Fruit fly (Drosophila melanogaster) whole organism, embryonic: ENCODE measurements around the gene CG44838.

Source experiments
- Bdp1 ChIP-seq: fragments of 200-800 bp; sonication (Bioruptor generic); optimal IDR thresholded peaks from 3 replicates; lab custom pipeline; 2016; ENCODE audit warnings: missing biosample characterization, missing genetic modification characterization
- CG10959 ChIP-seq: fragments of 200-800 bp; sonication (Bioruptor generic); IDR thresholded peaks from 2 replicates; pipeline ENCODE4 v1.3.6; 2022; ENCODE audit warnings: missing biosample characterization, missing genetic modification characterization
- CG11398 ChIP-seq: fragments of 200-800 bp; sonication (Bioruptor generic); optimal IDR thresholded peaks from 2 replicates; lab custom pipeline; 2016; ENCODE audit warnings: missing biosample characterization, missing genetic modification characterization
- CG12299 ChIP-seq: fragments of 200-800 bp; sonication (Bioruptor generic); optimal IDR thresholded peaks from 2 replicates; lab custom pipeline; 2018; ENCODE audit warnings: missing biosample characterization, mild to moderate bottlenecking, missing genetic modification characterization
- CG14860 ChIP-seq: fragments of 200-800 bp; sonication (Bioruptor generic); IDR thresholded peaks from 3 replicates; pipeline ENCODE4 v1.3.6; 2022; ENCODE audit warnings: missing biosample characterization, missing genetic modification characterization; ENCODE audit not compliant: partially characterized antibody
- CG15073 ChIP-seq: fragments of 200-800 bp; sonication (Bioruptor generic); optimal IDR thresholded peaks from 2 replicates; lab custom pipeline; 2016; ENCODE audit warnings: missing biosample characterization, missing genetic modification characterization
- CG15269 ChIP-seq: fragments of 200-800 bp; sonication (Bioruptor generic); optimal IDR thresholded peaks from 2 replicates; lab custom pipeline; 2018; ENCODE audit warnings: missing biosample characterization, mild to moderate bottlenecking, missing genetic modification characterization, moderate library complexity
- CG1529 ChIP-seq: fragments of 200-800 bp; sonication (Bioruptor generic); optimal IDR thresholded peaks from 3 replicates; lab custom pipeline; 2018; ENCODE audit warnings: missing biosample characterization, missing genetic modification characterization
- CG15601 ChIP-seq: fragments of 200-800 bp; sonication (Bioruptor generic); optimal IDR thresholded peaks from 3 replicates; lab custom pipeline; 2019; ENCODE audit warnings: missing biosample characterization, mild to moderate bottlenecking, missing genetic modification characterization, moderate library complexity
- CG17361 ChIP-seq: fragments of 200-800 bp; sonication (Bioruptor generic); IDR thresholded peaks from 3 replicates; pipeline ENCODE4 v1.3.6; 2022; ENCODE audit warnings: missing biosample characterization, missing genetic modification characterization
- CG17612 ChIP-seq: fragments of 200-800 bp; sonication (Bioruptor generic); IDR thresholded peaks from 2 replicates; pipeline ENCODE4 v1.3.6; 2022; ENCODE audit warnings: missing biosample characterization, missing genetic modification characterization
- CG1832 ChIP-seq: fragments of 200-800 bp; sonication (Bioruptor generic); optimal IDR thresholded peaks from 2 replicates; lab custom pipeline; 2017; ENCODE audit warnings: missing biosample characterization, mild to moderate bottlenecking, missing genetic modification characterization, inconsistent platforms
- CG18619 ChIP-seq: fragments of 200-800 bp; sonication (Bioruptor generic); optimal IDR thresholded peaks from 3 replicates; lab custom pipeline; 2017; ENCODE audit warnings: missing biosample characterization, mild to moderate bottlenecking, missing genetic modification characterization
- CG2712 ChIP-seq: fragments of 200-800 bp; optimal IDR thresholded peaks from 3 replicates; lab custom pipeline; 2019; ENCODE audit warnings: missing biosample characterization, mild to moderate bottlenecking, missing genetic modification characterization, moderate library complexity
- CG30020 ChIP-seq: fragments of 200-800 bp; optimal IDR thresholded peaks from 2 replicates; lab custom pipeline; 2019; ENCODE audit warnings: missing biosample characterization, mild to moderate bottlenecking, missing genetic modification characterization, moderate library complexity
- CG6654 ChIP-seq: fragments of 200-800 bp; sonication (Bioruptor generic); optimal IDR thresholded peaks from 2 replicates; lab custom pipeline; 2017; ENCODE audit warnings: missing biosample characterization, mild to moderate bottlenecking, missing genetic modification characterization
- CG6683 ChIP-seq: fragments of 200-800 bp; sonication (Bioruptor generic); optimal IDR thresholded peaks from 2 replicates; lab custom pipeline; 2017; ENCODE audit warnings: missing biosample characterization, mild to moderate bottlenecking, missing genetic modification characterization, missing genetic modification reagents
- D ChIP-seq, 2 experiments: fragments of 200-800 bp in 1 of 2; fragments of >200 bp in 1 of 2; sonication (Bioruptor generic) in 1 of 2; optimal IDR thresholded peaks; 2 replicates in 1 of 2; 3 replicates in 1 of 2; lab custom pipeline; 2017; ENCODE audit warnings: mild to moderate bottlenecking in 1 of 2, missing biosample characterization in 1 of 2, missing genetic modification characterization in 1 of 2, missing genetic modification reagents in 1 of 2
- Dad ChIP-seq: fragments of 200-800 bp; sonication (Bioruptor generic); optimal IDR thresholded peaks from 3 replicates; lab custom pipeline; 2016; ENCODE audit warnings: missing biosample characterization, missing genetic modification characterization
- Doc2 ChIP-seq: fragments of 200-800 bp; sonication (Bioruptor generic); IDR thresholded peaks from 2 replicates; pipeline ENCODE4 v1.3.6; 2022; ENCODE audit warnings: missing biosample characterization, missing genetic modification characterization
- Fer3 ChIP-seq: fragments of 200-800 bp; sonication (Bioruptor generic); optimal IDR thresholded peaks from 2 replicates; lab custom pipeline; 2018; ENCODE audit warnings: missing biosample characterization, mild to moderate bottlenecking, missing genetic modification characterization, moderate library complexity
- H2.0 ChIP-seq: fragments of 200-800 bp; sonication (Bioruptor generic); IDR thresholded peaks from 2 replicates; pipeline ENCODE4 v1.3.6; 2022; ENCODE audit warnings: missing biosample characterization, missing genetic modification characterization
- HLH54F ChIP-seq: fragments of 200-800 bp; sonication (Bioruptor generic); optimal IDR thresholded peaks from 3 replicates; lab custom pipeline; 2016; ENCODE audit warnings: missing biosample characterization, missing genetic modification characterization
- Jarid2 ChIP-seq: fragments of 200-800 bp; sonication (Bioruptor generic); optimal IDR thresholded peaks from 3 replicates; lab custom pipeline; 2017; ENCODE audit warnings: mild to moderate bottlenecking, missing biosample characterization, missing genetic modification reagents, missing genetic modification characterization
- Mad ChIP-seq: fragments of 200-800 bp; sonication (Bioruptor generic); optimal IDR thresholded peaks from 2 replicates; lab custom pipeline; 2016; ENCODE audit warnings: missing biosample characterization, missing genetic modification characterization
- NC2α ChIP-seq: fragments of 200-800 bp; sonication (Bioruptor generic); optimal IDR thresholded peaks from 2 replicates; lab custom pipeline; 2016; ENCODE audit warnings: missing biosample characterization, missing genetic modification characterization
- NK7.1 ChIP-seq: fragments of 200-800 bp; sonication (Bioruptor generic); optimal IDR thresholded peaks from 3 replicates; lab custom pipeline; 2016; ENCODE audit warnings: missing biosample characterization, missing genetic modification characterization
- Nf-YC ChIP-seq: fragments of 200-800 bp; optimal IDR thresholded peaks from 3 replicates; lab custom pipeline; 2019; ENCODE audit warnings: missing biosample characterization, mild to moderate bottlenecking, missing genetic modification characterization, moderate library complexity
- Oli ChIP-seq: fragments of 200-800 bp; sonication (Bioruptor generic); optimal IDR thresholded peaks from 2 replicates; lab custom pipeline; 2018; ENCODE audit warnings: missing biosample characterization, mild to moderate bottlenecking, missing genetic modification characterization, moderate library complexity
- Ravus ChIP-seq: fragments of 200-800 bp; sonication (Bioruptor generic); IDR thresholded peaks from 2 replicates; pipeline ENCODE4 v1.3.6; 2022; ENCODE audit warnings: missing biosample characterization, missing genetic modification characterization
- Sry-β ChIP-seq: fragments of 200-800 bp; sonication (Bioruptor generic); optimal IDR thresholded peaks from 2 replicates; lab custom pipeline; 2018; ENCODE audit warnings: missing biosample characterization, mild to moderate bottlenecking, missing genetic modification characterization, moderate library complexity
- Stat92E ChIP-seq, 3 experiments: fragments of >200 bp in 2 of 3; fragments of 200-800 bp in 1 of 3; sonication (Bioruptor generic) in 1 of 3; optimal IDR thresholded peaks; 2 replicates each; lab custom pipeline; 2017 to 2019; ENCODE audit warnings: missing biosample characterization in 3 of 3, missing genetic modification characterization in 3 of 3, mild to moderate bottlenecking in 1 of 3, moderate library complexity in 1 of 3
- TFAM ChIP-seq: fragments of 200-800 bp; sonication (Bioruptor generic); optimal IDR thresholded peaks from 2 replicates; lab custom pipeline; 2017; ENCODE audit warnings: missing biosample characterization, missing genetic modification characterization, inconsistent platforms
- btn ChIP-seq: fragments of 200-800 bp; sonication (Bioruptor generic); optimal IDR thresholded peaks from 2 replicates; lab custom pipeline; 2016; ENCODE audit warnings: missing biosample characterization, missing genetic modification characterization
- cas ChIP-seq: fragments of 200-800 bp; sonication (Bioruptor generic); IDR thresholded peaks from 2 replicates; pipeline ENCODE4 v1.3.6; 2022; ENCODE audit warnings: missing biosample characterization, missing genetic modification characterization
- crp ChIP-seq, 2 experiments: fragments of 200-800 bp; sonication (Bioruptor generic); optimal IDR thresholded peaks; 2 replicates in 1 of 2; 3 replicates in 1 of 2; lab custom pipeline; 2017; ENCODE audit warnings: missing biosample characterization in 2 of 2, missing genetic modification characterization in 2 of 2, mild to moderate bottlenecking in 1 of 2, moderate library complexity in 1 of 2
- da ChIP-seq: fragments of 200-800 bp; sonication (Bioruptor generic); optimal IDR thresholded peaks from 2 replicates; lab custom pipeline; 2016; ENCODE audit warnings: missing biosample characterization, missing genetic modification characterization
- dan ChIP-seq: fragments of 200-800 bp; sonication (Bioruptor generic); IDR thresholded peaks from 2 replicates; pipeline ENCODE4 v1.3.6; 2022; ENCODE audit warnings: missing biosample characterization, missing genetic modification characterization
- dimm ChIP-seq: fragments of 200-800 bp; sonication (Bioruptor generic); IDR thresholded peaks from 2 replicates; pipeline ENCODE4 v1.3.6; 2022; ENCODE audit warnings: missing biosample characterization, missing genetic modification characterization
- fd3F ChIP-seq: fragments of 200-800 bp; sonication (Bioruptor generic); optimal IDR thresholded peaks from 2 replicates; lab custom pipeline; 2018; ENCODE audit warnings: missing biosample characterization, mild to moderate bottlenecking, missing genetic modification characterization, moderate library complexity
- fu2 ChIP-seq: fragments of 200-800 bp; sonication (Bioruptor generic); optimal IDR thresholded peaks from 2 replicates; lab custom pipeline; 2016; ENCODE audit warnings: missing biosample characterization, missing genetic modification characterization
- grau ChIP-seq: fragments of 200-800 bp; optimal IDR thresholded peaks from 3 replicates; lab custom pipeline; 2019; ENCODE audit warnings: missing biosample characterization, mild to moderate bottlenecking, missing genetic modification characterization, moderate library complexity
- gsb-n ChIP-seq: fragments of 200-800 bp; sonication (Bioruptor generic); optimal IDR thresholded peaks from 3 replicates; lab custom pipeline; 2018; ENCODE audit warnings: missing biosample characterization, mild to moderate bottlenecking, missing genetic modification characterization
- ro ChIP-seq: fragments of 200-800 bp; sonication (Bioruptor generic); IDR thresholded peaks from 2 replicates; pipeline ENCODE4 v1.3.6; 2022; ENCODE audit warnings: missing biosample characterization, missing genetic modification characterization
- tgo ChIP-seq: fragments of 200-800 bp; sonication (Bioruptor generic); IDR thresholded peaks from 3 replicates; pipeline ENCODE4 v1.3.6; 2022; ENCODE audit warnings: missing biosample characterization, missing genetic modification characterization
- toy ChIP-seq: fragments of 200-800 bp; sonication (Bioruptor generic); IDR thresholded peaks from 2 replicates; pipeline ENCODE4 v1.3.6; 2022; ENCODE audit warnings: missing biosample characterization, missing genetic modification characterization
- unpg ChIP-seq: fragments of 200-800 bp; sonication (Bioruptor generic); optimal IDR thresholded peaks from 3 replicates; lab custom pipeline; 2018; ENCODE audit warnings: missing biosample characterization, mild to moderate bottlenecking, missing genetic modification characterization, moderate library complexity
- vfl ChIP-seq: fragments of 200-800 bp; sonication (Bioruptor generic); optimal IDR thresholded peaks from 2 replicates; lab custom pipeline; 2016; ENCODE audit warnings: missing biosample characterization, missing genetic modification characterization
- zf30C ChIP-seq: fragments of 200-800 bp; sonication (Bioruptor generic); optimal IDR thresholded peaks from 3 replicates; lab custom pipeline; 2018; ENCODE audit warnings: missing biosample characterization, mild to moderate bottlenecking, missing genetic modification characterization

CG44838 gene

DNA sequence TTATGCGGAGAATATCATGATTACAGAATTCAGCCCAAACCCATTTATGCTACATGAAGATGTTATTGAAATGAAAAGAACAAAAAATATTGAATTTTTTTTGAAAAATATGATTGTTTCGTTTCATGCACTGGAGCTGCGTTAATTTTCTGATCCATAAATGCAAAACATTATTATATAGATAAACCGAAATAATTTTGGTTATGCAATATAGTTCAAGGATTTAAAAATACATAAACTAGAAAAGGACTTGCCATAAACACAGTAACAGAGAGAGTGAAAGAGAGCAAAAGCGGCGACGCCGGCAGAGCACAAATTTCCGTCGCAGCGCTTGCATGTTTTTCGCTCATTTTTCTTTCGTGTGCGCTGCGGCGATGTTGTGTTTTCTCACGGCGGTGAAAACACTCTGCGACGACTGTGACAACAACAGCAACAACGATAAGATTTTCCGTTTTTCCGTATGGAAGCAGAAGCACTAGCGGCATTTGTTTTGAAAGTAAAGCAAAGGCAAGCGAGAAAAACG is 1.5 kb downstream of the CG44838 start (continued):
- peak; percentile 50 for TF ChIP-seq TFAM (GFP tag; lab: Kevin White, UChicago)
- TF ChIP-seq CG6654 (GFP tag; lab: Kevin White, UChicago): peak; percentile 64
- TF ChIP-seq zf30C: no peak
- no peak for TF ChIP-seq dimm (GFP tag; lab: Robert Waterston, UW)
- TF ChIP-seq dan (GFP tag; lab: Robert Waterston, UW): no peak
- peak; percentile 95 for TF ChIP-seq unpg (GFP tag; lab: Kevin White, UChicago)
- TF ChIP-seq btn (GFP tag; lab: Kevin White, UChicago): peak; percentile 39
- peak; percentile 59 for TF ChIP-seq NK7.1 (GFP tag; lab: Kevin White, UChicago)
- TF ChIP-seq gsb-n (tag; lab: Kevin White, UChicago): peak; percentile 91
- peak; percentile 90 for TF ChIP-seq Jarid2
- TF ChIP-seq H2.0 (GFP tag; lab: Robert Waterston, UW): peak; percentile 65
- peak; percentile 81 for TF ChIP-seq Nf-YC
- TF ChIP-seq CG6683: peak; percentile 84
- peak; percentile 76 for TF ChIP-seq Mad (GFP tag; lab: Kevin White, UChicago)
- TF ChIP-seq CG15601 (tag; lab: Kevin White, UChicago): peak; percentile 89
- TF ChIP-seq crp (GFP tag; optimal IDR thresholded peaks at IDR 0.05; lab: Kevin White, UChicago): peak in 1 of 2 experiments; percentile 21
- peak; percentile 71 for TF ChIP-seq Bdp1 (GFP tag; lab: Kevin White, UChicago)
- TF ChIP-seq CG1832 (GFP tag; lab: Kevin White, UChicago): no peak
- peak; percentile 21; the same call in 1 of the 2 replicates for TF ChIP-seq Ravus (GFP tag; lab: Robert Waterston, UW)
- peak; percentile 90 for TF ChIP-seq CG15269 (tag; lab: Kevin White, UChicago)
- peak; percentile 84 for TF ChIP-seq CG18619
- peak; percentile 92 for TF ChIP-seq grau (tag; lab: Kevin White, UChicago)
- TF ChIP-seq fu2 (GFP tag; lab: Kevin White, UChicago): peak; percentile 18
- no peak for TF ChIP-seq da (GFP tag; lab: Kevin White, UChicago)
- TF ChIP-seq NC2α: peak; percentile 68
- TF ChIP-seq HLH54F (GFP tag; lab: Kevin White, UChicago): peak; percentile 55
- TF ChIP-seq CG17612 (GFP tag; lab: Robert Waterston, UW): no peak
- TF ChIP-seq CG1529 (GFP tag; lab: Kevin White, UChicago): peak; percentile 87
- peak; percentile 87 for TF ChIP-seq Oli
- TF ChIP-seq vfl (GFP tag; lab: Kevin White, UChicago): peak; percentile 35
- no peak for TF ChIP-seq CG15073
- TF ChIP-seq CG2712: peak; percentile 96
- TF ChIP-seq CG11398 (GFP tag; lab: Kevin White, UChicago): peak; percentile 71
- TF ChIP-seq toy (GFP tag; lab: Robert Waterston, UW): no peak
- TF ChIP-seq tgo (GFP tag; lab: Robert Waterston, UW): peak; percentile 72
- peak in 1 of 3 experiments; percentile 95 for TF ChIP-seq Stat92E (GFP tag; optimal IDR thresholded peaks at IDR 0.05; lab: Kevin White, UChicago)
- 0 out of 2 replicates have a peak, but pooled peaks have one; percentile 37 for TF ChIP-seq cas
- TF ChIP-seq CG30020 (tag; lab: Kevin White, UChicago): peak; percentile 73
- peak; percentile 66 for TF ChIP-seq CG10959
- no peak for TF ChIP-seq CG14860
- TF ChIP-seq Fer3: peak; percentile 89
- TF ChIP-seq fd3F: peak; percentile 76
- TF ChIP-seq CG17361 (GFP tag; lab: Robert Waterston, UW): peak; percentile 89
- peak; percentile 54 for TF ChIP-seq Sry-β (GFP tag; lab: Kevin White, UChicago)
- no peak for TF ChIP-seq ro (GFP tag; lab: Robert Waterston, UW)
- TF ChIP-seq Doc2 (GFP tag; lab: Robert Waterston, UW): no peak
- TF ChIP-seq CG12299 (tag; lab: Kevin White, UChicago): peak; percentile 92
- TF ChIP-seq D (optimal IDR thresholded peaks at IDR 0.05; lab: Kevin White, UChicago): no peak
- peak; percentile 91 for TF ChIP-seq D (GFP tag; optimal IDR thresholded peaks at IDR 0.05; lab: Kevin White, UChicago)
- peak; percentile 77 for TF ChIP-seq Dad
